Worm (Caenorhabditis elegans): Measurements from ENCODE around the gene bca-1.

bca-1 gene

ce11 chrX:6253566-6253898, 49.0 kb upstream of the bca-1 start:
- TF ChIP-seq lin-11 (tag; optimal IDR thresholded peaks at IDR 0.05) (no peak), ceh-14 (tag; optimal IDR thresholded peaks at IDR 0.05) (no peak), K02D7.2 (tag; optimal IDR thresholded peaks at IDR 0.05) (no peak), pqm-1 (tag; optimal IDR thresholded peaks at IDR 0.05) (no peak), sox-4 (tag; optimal IDR thresholded peaks at IDR 0.05) (no peak), ceh-2 (tag; optimal IDR thresholded peaks at IDR 0.05) (no peak), unc-86 (tag; optimal IDR thresholded peaks at IDR 0.05) (no peak), pat-9 (tag; optimal IDR thresholded peaks at IDR 0.05) (no peak), zip-5 (tag; optimal IDR thresholded peaks at IDR 0.05) (no peak), ceh-45 (GFP tag; IDR thresholded peaks at IDR 0.05) (no peak), dmd-4 (tag; optimal IDR thresholded peaks at IDR 0.05; ENCODE audit: borderline replicate concordance) (no peak), elt-4 (tag; optimal IDR thresholded peaks at IDR 0.05) (no peak), C38D4.7 (GFP tag; optimal IDR thresholded peaks at IDR 0.05) (no peak), F13H6.1 (tag; optimal IDR thresholded peaks at IDR 0.05) (no peak)

- TF ChIP-seq unc-42 (tag; optimal IDR thresholded peaks at IDR 0.05): no peak
- no peak for TF ChIP-seq hlh-13 (GFP tag; optimal IDR thresholded peaks at IDR 0.05)
- TF ChIP-seq eyg-1 (tag; optimal IDR thresholded peaks at IDR 0.05): no peak
- no peak for TF ChIP-seq unc-55 (GFP tag; optimal IDR thresholded peaks at IDR 0.05)
- TF ChIP-seq ceh-18 (tag; optimal IDR thresholded peaks at IDR 0.05): no peak
- no peak for TF ChIP-seq ceh-45 (GFP tag; IDR thresholded peaks at IDR 0.05)
- no peak for TF ChIP-seq K02D7.2 (tag; optimal IDR thresholded peaks at IDR 0.05)
- no peak for TF ChIP-seq lim-6 (tag; optimal IDR thresholded peaks at IDR 0.05)
- TF ChIP-seq hlh-15 (tag; optimal IDR thresholded peaks at IDR 0.05): no peak
- TF ChIP-seq madf-2 (tag; optimal IDR thresholded peaks at IDR 0.05): no peak
These were observed 48.6 kb upstream of the bca-1 start for ce11 chrX:6253160-6253559.

- TF ChIP-seq fkh-10 (GFP tag; optimal IDR thresholded peaks at IDR 0.05) (no peak), hlh-30 (tag; optimal IDR thresholded peaks at IDR 0.05; ENCODE audit: insufficient read depth) (no peak), ceh-34 (tag; optimal IDR thresholded peaks at IDR 0.05) (no peak), tbx-7 (tag; optimal IDR thresholded peaks at IDR 0.05) (no peak), unc-42 (tag; optimal IDR thresholded peaks at IDR 0.05) (no peak), ceh-2 (tag; optimal IDR thresholded peaks at IDR 0.05) (no peak), ceh-22 (tag; optimal IDR thresholded peaks at IDR 0.05) (no peak), ama-1 (optimal IDR thresholded peaks at IDR 0.05) (no peak), sox-4 (tag; optimal IDR thresholded peaks at IDR 0.05) (no peak), ceh-48 (tag; optimal IDR thresholded peaks at IDR 0.05) (no peak), elt-2 (tag; optimal IDR thresholded peaks at IDR 0.05) (no peak), C08G9.2 (tag; optimal IDR thresholded peaks at IDR 0.05) (no peak), hlh-8 (tag; optimal IDR thresholded peaks at IDR 0.05) (no peak), ceh-6 (GFP tag; optimal IDR thresholded peaks at IDR 0.05) (no peak), ceh-45 (GFP tag; IDR thresholded peaks at IDR 0.05) (no peak), pros-1 (tag; optimal IDR thresholded peaks at IDR 0.05) (no peak), madf-2 (tag; optimal IDR thresholded peaks at IDR 0.05) (no peak), sdc-2 (tag; optimal IDR thresholded peaks at IDR 0.05) (no peak)
These were observed 48.2 kb upstream of the bca-1 start for ce11 chrX:6252752-6253151.

- no peak for TF ChIP-seq elt-4 (tag; optimal IDR thresholded peaks at IDR 0.05)
- no peak for TF ChIP-seq syd-9 (tag; optimal IDR thresholded peaks at IDR 0.05)
- TF ChIP-seq ceh-34 (tag; optimal IDR thresholded peaks at IDR 0.05): peak; percentile 9
- no peak for TF ChIP-seq pha-4 (tag; optimal IDR thresholded peaks at IDR 0.05)
- no peak for TF ChIP-seq eyg-1 (tag; optimal IDR thresholded peaks at IDR 0.05)
- TF ChIP-seq hlh-6 (tag; optimal IDR thresholded peaks at IDR 0.05): no peak
- no peak for TF ChIP-seq zip-5 (tag; optimal IDR thresholded peaks at IDR 0.05)
- no peak for TF ChIP-seq nhr-232 (tag; optimal IDR thresholded peaks at IDR 0.05)
- no peak for TF ChIP-seq hlh-30 (tag; optimal IDR thresholded peaks at IDR 0.05; ENCODE audit: insufficient read depth)
- no peak for TF ChIP-seq pqm-1 (tag; optimal IDR thresholded peaks at IDR 0.05)
- TF ChIP-seq tbx-2 (tag; optimal IDR thresholded peaks at IDR 0.05): no peak
- TF ChIP-seq ceh-2 (tag; optimal IDR thresholded peaks at IDR 0.05): peak; percentile 37
- no peak for TF ChIP-seq ets-4 (tag; optimal IDR thresholded peaks at IDR 0.05)
- no peak for TF ChIP-seq fax-1 (tag; optimal IDR thresholded peaks at IDR 0.05)
- TF ChIP-seq Y22D7AL.16 (tag; optimal IDR thresholded peaks at IDR 0.05): no peak
- no peak for TF ChIP-seq K02D7.2 (tag; optimal IDR thresholded peaks at IDR 0.05)
- peak; percentile 48 for TF ChIP-seq rnt-1 (tag; optimal IDR thresholded peaks at IDR 0.05)
- no peak for TF ChIP-seq unc-86 (tag; optimal IDR thresholded peaks at IDR 0.05)
- TF ChIP-seq sox-4 (tag; optimal IDR thresholded peaks at IDR 0.05): no peak
- no peak for TF ChIP-seq hlh-8 (tag; optimal IDR thresholded peaks at IDR 0.05)
- TF ChIP-seq madf-2 (tag; optimal IDR thresholded peaks at IDR 0.05): no peak
- peak; percentile 83 for TF ChIP-seq ama-1 (optimal IDR thresholded peaks at IDR 0.05)
- no peak for TF ChIP-seq npax-4 (tag; optimal IDR thresholded peaks at IDR 0.05)
- no peak for TF ChIP-seq mec-3 (tag; optimal IDR thresholded peaks at IDR 0.05; ENCODE audit: borderline replicate concordance)
- TF ChIP-seq pat-9 (tag; optimal IDR thresholded peaks at IDR 0.05): no peak
- TF ChIP-seq lin-11 (tag; optimal IDR thresholded peaks at IDR 0.05): no peak
- TF ChIP-seq ceh-6 (GFP tag; optimal IDR thresholded peaks at IDR 0.05): no peak
These were observed 47.5 kb upstream of the bca-1 start for ce11 chrX:6251947-6252617.

All from whole organism, late embryonic.